Worm (Caenorhabditis elegans) whole organism, early embryonic: Measurements from ENCODE around the gene R160.14.

ENCODE experiments used
- B0310.2 ChIP-seq: sonication (generic microtip); optimal IDR thresholded peaks from 2 replicates; lab custom pipeline; 2016; ENCODE audit warnings: mild to moderate bottlenecking, missing genetic modification characterization, missing compliant biosample characterization
- F13C5.2 ChIP-seq: sonication (generic microtip); optimal IDR thresholded peaks from 2 replicates; lab custom pipeline; 2017; ENCODE audit warnings: mild to moderate bottlenecking, missing genetic modification characterization, inconsistent platforms, missing compliant biosample characterization
- aly-1 ChIP-seq: sonication (generic microtip); optimal IDR thresholded peaks from 2 replicates; lab custom pipeline; 2016; ENCODE audit warnings: missing genetic modification characterization, missing compliant biosample characterization
- ama-1 ChIP-seq: fragments of 150-350 bp; optimal IDR thresholded peaks from 2 replicates; lab custom pipeline; 2014
- ceh-13 ChIP-seq: fragments of 200-800 bp; sonication (Bioruptor generic); optimal IDR thresholded peaks from 2 replicates; lab custom pipeline; 2018; ENCODE audit warnings: mild to moderate bottlenecking, missing genetic modification characterization, missing compliant biosample characterization
- ceh-36 ChIP-seq: sonication (generic microtip); optimal IDR thresholded peaks from 2 replicates; lab custom pipeline; 2016; ENCODE audit warnings: missing genetic modification characterization, inconsistent platforms, missing compliant biosample characterization
- ets-7 ChIP-seq: sonication (generic microtip); optimal IDR thresholded peaks from 2 replicates; lab custom pipeline; 2016; ENCODE audit warnings: missing genotype, missing genetic modification characterization, missing compliant biosample characterization
- flt-1 ChIP-seq: fragments of 200-800 bp; sonication (Bioruptor generic); IDR thresholded peaks from 2 replicates; pipeline ENCODE4 v1.3.6; 2022; ENCODE audit warnings: missing genetic modification characterization, missing compliant biosample characterization
- hmbx-1 ChIP-seq: sonication (generic microtip); optimal IDR thresholded peaks from 2 replicates; lab custom pipeline; 2016; ENCODE audit warnings: mild to moderate bottlenecking, missing genetic modification characterization, missing compliant biosample characterization
- hmg-4 ChIP-seq: fragments of 200-800 bp; sonication (Bioruptor generic); optimal IDR thresholded peaks from 2 replicates; lab custom pipeline; 2018; ENCODE audit warnings: mild to moderate bottlenecking, missing genetic modification characterization, missing compliant biosample characterization
- hnd-1 ChIP-seq: sonication (generic microtip); optimal IDR thresholded peaks from 2 replicates; lab custom pipeline; 2016; ENCODE audit warnings: missing genetic modification characterization, missing compliant biosample characterization
- pes-1 ChIP-seq: fragments of 200-800 bp; sonication (Bioruptor generic); IDR thresholded peaks from 2 replicates; pipeline ENCODE4 v1.3.6; 2022; ENCODE audit warnings: missing genetic modification reagents, missing genetic modification characterization, missing compliant biosample characterization
- scrt-1 ChIP-seq: fragments of 200-800 bp; sonication (Bioruptor generic); IDR thresholded peaks from 2 replicates; pipeline ENCODE4 v1.3.6; 2022; ENCODE audit warnings: missing genetic modification characterization, missing compliant biosample characterization
- sea-1 ChIP-seq: fragments of 200-800 bp; sonication (Bioruptor generic); conservative IDR thresholded peaks from 2 replicates; pipeline ENCODE4 v1.3.6; 2022; ENCODE audit warnings: missing genetic modification characterization, missing compliant biosample characterization
- tbx-11 ChIP-seq: fragments of 200-800 bp; sonication (Bioruptor generic); IDR thresholded peaks from 2 replicates; pipeline ENCODE4 v1.3.6; 2022; ENCODE audit warnings: missing genetic modification characterization, missing compliant biosample characterization
- tbx-37 ChIP-seq: fragments of 200-800 bp; sonication (Bioruptor generic); conservative IDR thresholded peaks from 2 replicates; pipeline ENCODE4 v1.3.6; 2022; ENCODE audit warnings: missing genetic modification reagents, missing genetic modification characterization, missing compliant biosample characterization
- tra-4 ChIP-seq: sonication (generic microtip); optimal IDR thresholded peaks from 2 replicates; lab custom pipeline; 2017; ENCODE audit warnings: missing genetic modification characterization, missing compliant biosample characterization

Gene R160.14

ce11 chrX:4386493-4386892, 14.6 kb upstream of the R160.14 start:
- TF ChIP-seq ceh-36 (tag; lab: Kevin White, UChicago) (no peak), F13C5.2 (tag; lab: Kevin White, UChicago) (no peak), tra-4 (tag; lab: Kevin White, UChicago) (no peak), hmbx-1 (no peak), tbx-11 (GFP tag; lab: Robert Waterston, UW) (no peak), sea-1 (no peak), hmg-4 (no peak), pes-1 (GFP tag; lab: Robert Waterston, UW) (no peak), flt-1 (GFP tag; lab: Robert Waterston, UW) (no peak), ets-7 (tag; lab: Kevin White, UChicago) (no peak), tbx-37 (GFP tag; lab: Robert Waterston, UW) (no peak), B0310.2 (tag; lab: Kevin White, UChicago) (no peak), ama-1 (lab: Kevin White, UChicago) (no peak), hnd-1 (tag; lab: Kevin White, UChicago) (no peak)

- TF ChIP-seq tbx-11 (GFP tag; lab: Robert Waterston, UW) (no peak), hnd-1 (tag; lab: Kevin White, UChicago) (no peak), aly-1 (no peak), ceh-36 (tag; lab: Kevin White, UChicago) (no peak), pes-1 (GFP tag; lab: Robert Waterston, UW) (no peak), ceh-13 (GFP tag; lab: Kevin White, UChicago) (no peak), scrt-1 (GFP tag; lab: Robert Waterston, UW) (no peak), hmg-4 (no peak), flt-1 (GFP tag; lab: Robert Waterston, UW) (no peak), ets-7 (tag; lab: Kevin White, UChicago) (no peak), tra-4 (tag; lab: Kevin White, UChicago) (no peak), ama-1 (lab: Kevin White, UChicago) (no peak), B0310.2 (tag; lab: Kevin White, UChicago) (no peak), sea-1 (no peak), F13C5.2 (tag; lab: Kevin White, UChicago) (no peak), hmbx-1 (no peak), tbx-37 (GFP tag; lab: Robert Waterston, UW) (no peak)
Measured at ce11 chrX:4383316-4383936, 11.5 kb upstream of the R160.14 start, which contains the start of gene lst-2. Gene lst-2, minus strand, starts transcription at chrX:4383366.

- TF ChIP-seq tbx-11 (GFP tag; lab: Robert Waterston, UW) (no peak), ceh-13 (GFP tag; lab: Kevin White, UChicago) (no peak), pes-1 (GFP tag; lab: Robert Waterston, UW) (no peak), F13C5.2 (tag; lab: Kevin White, UChicago) (no peak), hmbx-1 (no peak), ceh-36 (tag; lab: Kevin White, UChicago) (no peak), flt-1 (GFP tag; lab: Robert Waterston, UW) (no peak), ama-1 (lab: Kevin White, UChicago) (no peak), hnd-1 (tag; lab: Kevin White, UChicago) (no peak), hmg-4 (no peak), ets-7 (tag; lab: Kevin White, UChicago) (no peak), tbx-37 (GFP tag; lab: Robert Waterston, UW) (no peak), B0310.2 (tag; lab: Kevin White, UChicago) (no peak), aly-1 (no peak), tra-4 (tag; lab: Kevin White, UChicago) (no peak), scrt-1 (GFP tag; lab: Robert Waterston, UW) (no peak), sea-1 (no peak)
Measured at ce11 chrX:4377689-4378088, 5.8 kb upstream of the R160.14 start, which contains the start of gene R160.12. Gene R160.12, minus strand, starts transcription at chrX:4377789.

- TF ChIP-seq tbx-37 (GFP tag; lab: Robert Waterston, UW), result no peak
- no peak for TF ChIP-seq ets-7 (tag; lab: Kevin White, UChicago)
- no peak for TF ChIP-seq hmg-4
- no peak for TF ChIP-seq aly-1
- TF ChIP-seq B0310.2 (tag; lab: Kevin White, UChicago), result no peak
- TF ChIP-seq ceh-36 (tag; lab: Kevin White, UChicago), result no peak
- no peak for TF ChIP-seq pes-1 (GFP tag; lab: Robert Waterston, UW)
- no peak for TF ChIP-seq hnd-1 (tag; lab: Kevin White, UChicago)
- no peak for TF ChIP-seq F13C5.2 (tag; lab: Kevin White, UChicago)
- no peak for TF ChIP-seq ceh-13 (GFP tag; lab: Kevin White, UChicago)
- TF ChIP-seq flt-1 (GFP tag; lab: Robert Waterston, UW), result no peak
Measured at ce11 chrX:4376801-4377200, 4.9 kb upstream of the R160.14 start, which contains the start of gene R160.2. Gene R160.2, minus strand, starts transcription at chrX:4376901.

ce11 chrX:4373123-4373522, 1.2 kb upstream of the R160.14 start, which contains the start of gene R160.6:
Gene R160.6, minus strand, starts transcription at chrX:4373223.
- TF ChIP-seq sea-1, result no peak

ce11 chrX:4371413-4371812, 475 bp downstream of the R160.14 start, which contains the start of gene R160.13:
Gene R160.13, minus strand, starts transcription at chrX:4371513.
- TF ChIP-seq tbx-11 (GFP tag; lab: Robert Waterston, UW) (no peak), hmg-4 (no peak), tra-4 (tag; lab: Kevin White, UChicago) (no peak), aly-1 (no peak), sea-1 (no peak), ceh-36 (tag; lab: Kevin White, UChicago) (no peak), flt-1 (GFP tag; lab: Robert Waterston, UW) (no peak), scrt-1 (GFP tag; lab: Robert Waterston, UW) (no peak), hnd-1 (tag; lab: Kevin White, UChicago) (no peak), tbx-37 (GFP tag; lab: Robert Waterston, UW) (no peak), hmbx-1 (no peak), ets-7 (tag; lab: Kevin White, UChicago) (no peak), B0310.2 (tag; lab: Kevin White, UChicago) (no peak), pes-1 (GFP tag; lab: Robert Waterston, UW) (no peak), F13C5.2 (tag; lab: Kevin White, UChicago) (no peak), ama-1 (lab: Kevin White, UChicago) (no peak), ceh-13 (GFP tag; lab: Kevin White, UChicago) (no peak)
